Worm (Caenorhabditis elegans) whole organism, early embryonic: ENCODE results near the gene D1053.4.

Experiments used
- B0310.2 ChIP-seq: sonication (generic microtip); optimal IDR thresholded peaks from 2 replicates; lab custom pipeline; 2016; ENCODE audit warnings: mild to moderate bottlenecking, missing genetic modification characterization, missing compliant biosample characterization
- F13C5.2 ChIP-seq: sonication (generic microtip); optimal IDR thresholded peaks from 2 replicates; lab custom pipeline; 2017; ENCODE audit warnings: mild to moderate bottlenecking, missing genetic modification characterization, inconsistent platforms, missing compliant biosample characterization
- aly-1 ChIP-seq: sonication (generic microtip); optimal IDR thresholded peaks from 2 replicates; lab custom pipeline; 2016; ENCODE audit warnings: missing genetic modification characterization, missing compliant biosample characterization
- ama-1 ChIP-seq: fragments of 150-350 bp; optimal IDR thresholded peaks from 2 replicates; lab custom pipeline; 2014
- ceh-13 ChIP-seq: fragments of 200-800 bp; sonication (Bioruptor generic); optimal IDR thresholded peaks from 2 replicates; lab custom pipeline; 2018; ENCODE audit warnings: mild to moderate bottlenecking, missing genetic modification characterization, missing compliant biosample characterization
- ceh-36 ChIP-seq: sonication (generic microtip); optimal IDR thresholded peaks from 2 replicates; lab custom pipeline; 2016; ENCODE audit warnings: missing genetic modification characterization, inconsistent platforms, missing compliant biosample characterization
- ets-7 ChIP-seq: sonication (generic microtip); optimal IDR thresholded peaks from 2 replicates; lab custom pipeline; 2016; ENCODE audit warnings: missing genotype, missing genetic modification characterization, missing compliant biosample characterization
- flt-1 ChIP-seq: fragments of 200-800 bp; sonication (Bioruptor generic); IDR thresholded peaks from 2 replicates; pipeline ENCODE4 v1.3.6; 2022; ENCODE audit warnings: missing genetic modification characterization, missing compliant biosample characterization
- hmbx-1 ChIP-seq: sonication (generic microtip); optimal IDR thresholded peaks from 2 replicates; lab custom pipeline; 2016; ENCODE audit warnings: mild to moderate bottlenecking, missing genetic modification characterization, missing compliant biosample characterization
- hmg-4 ChIP-seq: fragments of 200-800 bp; sonication (Bioruptor generic); optimal IDR thresholded peaks from 2 replicates; lab custom pipeline; 2018; ENCODE audit warnings: mild to moderate bottlenecking, missing genetic modification characterization, missing compliant biosample characterization
- hnd-1 ChIP-seq: sonication (generic microtip); optimal IDR thresholded peaks from 2 replicates; lab custom pipeline; 2016; ENCODE audit warnings: missing genetic modification characterization, missing compliant biosample characterization
- pes-1 ChIP-seq: fragments of 200-800 bp; sonication (Bioruptor generic); IDR thresholded peaks from 2 replicates; pipeline ENCODE4 v1.3.6; 2022; ENCODE audit warnings: missing genetic modification reagents, missing genetic modification characterization, missing compliant biosample characterization
- scrt-1 ChIP-seq: fragments of 200-800 bp; sonication (Bioruptor generic); IDR thresholded peaks from 2 replicates; pipeline ENCODE4 v1.3.6; 2022; ENCODE audit warnings: missing genetic modification characterization, missing compliant biosample characterization
- sea-1 ChIP-seq: fragments of 200-800 bp; sonication (Bioruptor generic); conservative IDR thresholded peaks from 2 replicates; pipeline ENCODE4 v1.3.6; 2022; ENCODE audit warnings: missing genetic modification characterization, missing compliant biosample characterization
- tbx-11 ChIP-seq: fragments of 200-800 bp; sonication (Bioruptor generic); IDR thresholded peaks from 2 replicates; pipeline ENCODE4 v1.3.6; 2022; ENCODE audit warnings: missing genetic modification characterization, missing compliant biosample characterization
- tbx-37 ChIP-seq: fragments of 200-800 bp; sonication (Bioruptor generic); conservative IDR thresholded peaks from 2 replicates; pipeline ENCODE4 v1.3.6; 2022; ENCODE audit warnings: missing genetic modification reagents, missing genetic modification characterization, missing compliant biosample characterization
- tra-4 ChIP-seq: sonication (generic microtip); optimal IDR thresholded peaks from 2 replicates; lab custom pipeline; 2017; ENCODE audit warnings: missing genetic modification characterization, missing compliant biosample characterization

The D1053.4 gene

DNA sequence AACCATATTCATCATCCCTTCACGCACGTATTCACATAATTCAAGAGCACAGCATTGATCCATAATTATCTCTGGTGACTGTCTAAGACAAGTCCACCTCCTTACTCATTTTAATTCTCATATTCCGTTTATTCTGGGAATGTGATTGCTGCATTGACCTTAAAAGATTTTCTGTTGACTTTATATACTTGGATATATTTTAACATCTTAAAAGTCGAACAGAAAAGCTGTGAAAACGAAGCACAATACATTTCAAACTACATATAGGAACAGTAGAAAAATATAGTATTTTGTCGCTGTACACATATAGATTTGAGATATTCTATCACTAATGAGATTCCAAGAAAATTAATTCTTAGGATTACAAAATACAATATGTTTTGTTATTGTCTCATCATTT is 28.7 kb upstream of the D1053.4 start:
- TF ChIP-seq ets-7 (tag; lab: Kevin White, UChicago) (no peak), hmbx-1 (tag; lab: Kevin White, UChicago) (no peak), ama-1 (lab: Kevin White, UChicago) (no peak), hnd-1 (no peak), ceh-36 (tag; lab: Kevin White, UChicago) (no peak), pes-1 (GFP tag; lab: Robert Waterston, UW) (no peak)

DNA sequence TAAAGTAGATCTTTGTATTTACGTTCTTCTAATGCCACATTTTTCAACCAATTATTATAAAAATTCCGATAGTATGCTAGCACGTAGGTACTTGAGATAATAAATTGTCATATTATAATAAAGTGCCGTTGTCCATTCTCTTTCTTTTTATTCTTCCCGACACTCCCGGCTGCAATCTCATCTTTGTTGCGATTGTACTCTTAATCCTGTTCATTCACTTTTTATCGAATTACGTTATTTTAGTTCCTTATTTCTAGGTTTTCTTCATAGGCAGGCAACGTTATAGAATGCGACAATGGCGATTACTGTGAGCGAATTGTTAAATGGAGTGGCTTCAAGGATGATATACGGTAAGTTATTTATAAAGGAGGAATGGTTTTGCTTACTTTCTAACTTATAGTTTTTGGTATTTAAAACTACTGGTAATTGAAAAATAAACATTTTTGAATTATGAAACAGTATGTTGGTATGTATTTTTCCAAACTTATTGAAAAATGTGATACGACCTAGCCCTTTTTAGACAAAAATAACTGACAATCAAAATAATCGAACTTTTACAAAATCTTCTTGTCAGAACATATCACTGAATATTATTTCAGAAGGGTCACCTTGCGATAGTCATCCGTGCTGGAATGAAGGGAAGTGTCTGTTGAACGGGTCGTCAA is 22.4 kb upstream of the D1053.4 start, which contains the start of gene C40H5.2:
C40H5.2 (plus strand) TSS at position 256 of the 665 bp plus-strand sequence.
- no peak for TF ChIP-seq hmbx-1 (tag; lab: Kevin White, UChicago)
- no peak for TF ChIP-seq ama-1 (lab: Kevin White, UChicago)
- no peak for TF ChIP-seq tbx-37
- no peak for TF ChIP-seq B0310.2
- TF ChIP-seq tra-4 (tag; lab: Kevin White, UChicago): no peak
- TF ChIP-seq hnd-1: no peak
- no peak for TF ChIP-seq F13C5.2 (tag; lab: Kevin White, UChicago)
- TF ChIP-seq tbx-11 (GFP tag; lab: Robert Waterston, UW): no peak
- no peak for TF ChIP-seq flt-1 (GFP tag; lab: Robert Waterston, UW)
- no peak for TF ChIP-seq ets-7 (tag; lab: Kevin White, UChicago)
- no peak for TF ChIP-seq aly-1 (tag; lab: Kevin White, UChicago)
- no peak for TF ChIP-seq ceh-36 (tag; lab: Kevin White, UChicago)

DNA sequence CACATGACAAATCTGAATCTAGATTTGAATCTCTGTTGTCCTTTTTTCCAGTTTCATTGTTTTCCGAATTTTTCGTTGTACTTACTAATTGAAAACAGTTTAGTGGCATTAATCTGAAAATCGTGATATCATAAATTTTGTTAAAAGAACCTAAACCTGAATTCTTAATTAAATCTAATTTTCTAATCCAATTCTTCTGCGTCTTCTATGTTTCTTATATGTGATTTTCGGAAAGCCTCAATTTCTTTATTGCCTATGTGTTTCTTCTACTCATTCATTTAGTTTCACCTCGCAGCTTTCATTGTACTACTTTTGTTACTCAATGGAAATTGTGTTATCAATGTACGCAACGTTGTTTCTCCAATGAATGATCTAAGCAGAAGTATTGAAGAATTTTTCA is 20.1 kb upstream of the D1053.4 start:
- TF ChIP-seq aly-1 (tag; lab: Kevin White, UChicago) (no peak), sea-1 (GFP tag; lab: Robert Waterston, UW) (no peak), hnd-1 (no peak), hmbx-1 (tag; lab: Kevin White, UChicago) (no peak), ets-7 (tag; lab: Kevin White, UChicago) (no peak), tbx-37 (no peak), F13C5.2 (tag; lab: Kevin White, UChicago) (no peak)

DNA sequence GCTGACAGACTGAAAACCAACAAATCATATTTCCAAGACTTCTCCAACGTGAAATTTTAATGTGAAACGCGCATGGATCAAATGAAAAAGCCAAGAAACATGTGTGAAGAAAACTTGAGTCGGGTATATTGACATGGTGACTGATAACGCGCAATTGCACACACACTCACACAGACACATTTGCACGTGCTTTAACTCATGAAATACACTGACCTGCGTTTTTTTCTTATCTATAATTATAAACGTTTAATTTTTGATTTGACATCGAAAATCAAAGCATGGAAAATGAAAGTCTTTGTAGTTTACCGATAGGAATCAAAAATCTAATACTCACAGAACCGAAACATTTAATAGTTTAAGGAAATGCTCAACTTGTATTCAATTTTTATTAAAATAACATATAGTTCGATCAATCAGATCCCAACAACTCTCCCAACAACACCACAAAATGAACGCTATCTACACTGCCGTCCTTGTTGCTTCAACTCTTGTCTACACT is 15.1 kb upstream of the D1053.4 start, which contains the start of gene nspa-9:
nspa-9 (plus strand) TSS at position 449 of the 499 bp plus-strand sequence.
- TF ChIP-seq ama-1 (lab: Kevin White, UChicago): no peak
- no peak for TF ChIP-seq flt-1 (GFP tag; lab: Robert Waterston, UW)
- TF ChIP-seq tbx-11 (GFP tag; lab: Robert Waterston, UW): no peak
- TF ChIP-seq tra-4 (tag; lab: Kevin White, UChicago): no peak
- no peak for TF ChIP-seq hmbx-1 (tag; lab: Kevin White, UChicago)
- TF ChIP-seq ceh-13 (GFP tag; lab: Kevin White, UChicago): no peak
- no peak for TF ChIP-seq hmg-4 (GFP tag; lab: Kevin White, UChicago)
- no peak for TF ChIP-seq pes-1 (GFP tag; lab: Robert Waterston, UW)
- no peak for TF ChIP-seq hnd-1
- TF ChIP-seq aly-1 (tag; lab: Kevin White, UChicago): no peak
- no peak for TF ChIP-seq tbx-37
- no peak for TF ChIP-seq scrt-1 (GFP tag; lab: Robert Waterston, UW)
- no peak for TF ChIP-seq sea-1 (GFP tag; lab: Robert Waterston, UW)

DNA sequence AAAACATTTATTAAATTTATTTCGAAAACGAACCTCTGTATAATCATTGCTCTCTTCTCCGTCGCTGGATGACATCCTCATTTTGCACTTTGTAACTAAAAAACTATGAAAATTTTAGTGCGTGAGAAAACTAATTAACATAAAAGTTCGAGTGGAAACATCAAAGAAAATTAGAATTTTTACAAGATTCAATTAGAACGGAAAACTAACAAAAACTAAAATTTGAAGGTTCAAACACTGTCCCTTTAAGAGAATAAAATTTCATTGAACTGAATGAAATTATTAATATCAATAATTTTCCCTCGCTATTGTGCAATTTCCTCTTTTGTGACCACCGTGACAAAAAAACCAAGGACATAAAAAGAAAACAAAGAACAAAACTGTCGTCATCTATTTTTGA is 13.5 kb upstream of the D1053.4 start, which contains the start of gene D1053.3:
D1053.3 (minus strand) TSS at position 101 of the 400 bp plus-strand sequence.
- TF ChIP-seq B0310.2 (no peak), ceh-13 (GFP tag; lab: Kevin White, UChicago) (no peak), hmg-4 (GFP tag; lab: Kevin White, UChicago) (no peak), sea-1 (GFP tag; lab: Robert Waterston, UW) (no peak), pes-1 (GFP tag; lab: Robert Waterston, UW) (no peak), tbx-37 (no peak), ama-1 (lab: Kevin White, UChicago) (no peak), ets-7 (tag; lab: Kevin White, UChicago) (no peak), ceh-36 (tag; lab: Kevin White, UChicago) (no peak), scrt-1 (GFP tag; lab: Robert Waterston, UW) (no peak)

DNA sequence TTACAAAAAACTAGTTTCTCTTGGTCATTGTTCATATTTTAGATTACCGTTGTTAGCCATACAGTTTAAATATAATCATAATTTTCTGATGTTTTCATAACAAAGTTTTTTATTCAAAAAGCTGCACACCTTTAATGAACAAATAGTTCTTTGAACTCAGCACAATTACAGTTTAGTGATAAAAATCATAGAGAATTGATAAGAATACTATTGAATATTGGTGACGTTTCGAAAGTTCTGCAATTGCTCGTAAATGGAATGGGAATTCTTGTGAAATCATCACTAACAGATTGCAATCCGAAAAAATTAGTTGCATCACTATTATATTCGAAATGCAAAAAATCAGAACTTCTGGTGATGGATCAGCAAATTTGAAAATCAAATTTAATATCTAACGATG is 10.5 kb upstream of the D1053.4 start:
- TF ChIP-seq pes-1 (GFP tag; lab: Robert Waterston, UW) (no peak), tra-4 (tag; lab: Kevin White, UChicago) (no peak), aly-1 (tag; lab: Kevin White, UChicago) (no peak), hnd-1 (no peak), tbx-11 (GFP tag; lab: Robert Waterston, UW) (no peak), tbx-37 (no peak), ets-7 (tag; lab: Kevin White, UChicago) (no peak), hmg-4 (GFP tag; lab: Kevin White, UChicago) (no peak), sea-1 (GFP tag; lab: Robert Waterston, UW) (no peak), F13C5.2 (tag; lab: Kevin White, UChicago) (no peak), scrt-1 (GFP tag; lab: Robert Waterston, UW) (no peak), ceh-36 (tag; lab: Kevin White, UChicago) (no peak), flt-1 (GFP tag; lab: Robert Waterston, UW) (no peak), ceh-13 (GFP tag; lab: Kevin White, UChicago) (no peak), hmbx-1 (tag; lab: Kevin White, UChicago) (no peak), B0310.2 (no peak), ama-1 (lab: Kevin White, UChicago) (no peak)

DNA sequence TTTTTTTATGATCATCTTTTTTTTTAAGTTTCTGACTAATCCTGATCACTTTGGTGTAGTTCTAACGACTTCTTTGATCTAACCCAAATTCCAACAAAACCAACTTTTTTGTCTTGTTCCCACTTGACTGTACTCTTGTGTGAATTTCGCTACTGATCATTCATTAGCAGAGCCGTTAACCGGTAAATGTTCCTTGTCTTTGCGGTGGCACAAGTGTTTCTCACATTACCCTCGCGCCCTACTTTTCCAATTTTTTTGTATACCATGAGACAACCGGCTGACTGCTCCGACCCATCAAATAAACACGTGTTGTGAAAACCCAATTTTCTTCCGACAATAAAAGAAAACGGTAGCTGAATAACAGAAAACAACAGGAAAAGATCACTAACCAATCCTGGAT is 9.2 kb upstream of the D1053.4 start:
- TF ChIP-seq tbx-37 (no peak), B0310.2 (no peak), F13C5.2 (tag; lab: Kevin White, UChicago) (no peak), hmbx-1 (tag; lab: Kevin White, UChicago) (no peak), hmg-4 (GFP tag; lab: Kevin White, UChicago) (no peak), ets-7 (tag; lab: Kevin White, UChicago) (no peak), scrt-1 (GFP tag; lab: Robert Waterston, UW) (no peak), ceh-13 (GFP tag; lab: Kevin White, UChicago) (no peak), sea-1 (GFP tag; lab: Robert Waterston, UW) (no peak), hnd-1 (no peak), ama-1 (lab: Kevin White, UChicago) (no peak), flt-1 (GFP tag; lab: Robert Waterston, UW) (no peak), ceh-36 (tag; lab: Kevin White, UChicago) (no peak), tra-4 (tag; lab: Kevin White, UChicago) (no peak), tbx-11 (GFP tag; lab: Robert Waterston, UW) (no peak), pes-1 (GFP tag; lab: Robert Waterston, UW) (no peak), aly-1 (tag; lab: Kevin White, UChicago) (no peak)
